Fruit fly (Drosophila melanogaster): ENCODE data around the gene jigr1.

The jigr1 gene

DNA sequence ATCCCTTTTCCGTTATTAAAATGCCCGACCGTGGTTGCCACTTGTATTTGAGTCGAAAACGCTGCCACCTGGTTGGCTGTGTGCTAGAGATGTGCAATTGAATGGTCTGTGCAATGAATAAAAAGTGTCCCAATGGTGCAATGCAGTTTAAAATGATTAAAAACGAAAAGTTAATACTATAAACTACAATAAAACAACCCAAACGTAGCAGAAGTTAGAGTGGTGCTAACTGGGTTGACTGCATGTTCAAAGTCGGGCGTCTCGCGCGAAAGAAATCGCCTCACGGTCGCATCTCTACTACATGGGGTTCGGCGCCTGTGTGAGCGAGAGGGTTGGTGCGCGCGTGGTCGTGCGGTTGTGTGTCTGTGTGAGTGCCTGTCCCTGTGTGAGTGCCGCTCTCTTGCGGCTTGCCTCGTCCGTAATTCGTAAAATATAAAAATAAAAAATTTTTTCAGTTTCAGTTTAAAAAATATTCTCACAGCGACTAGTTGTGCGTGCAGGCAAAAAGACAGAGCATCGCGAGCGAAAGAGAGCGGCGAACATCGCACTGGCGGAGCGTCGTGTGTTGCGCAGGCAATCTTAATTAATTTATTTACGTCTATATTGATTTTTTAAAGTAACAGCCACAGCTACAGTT, 9.4 kb downstream of the jigr1 start (continued):
- TF ChIP-seq esg (GFP tag; conservative IDR thresholded peaks at IDR 0.05) (peak; percentile 93), CG2712 (tag; optimal IDR thresholded peaks at IDR 0.05) (peak; percentile 92), CG3726 (GFP tag; IDR thresholded peaks at IDR 0.05) (peak; percentile 78; the same call in 1 of the 3 replicates), pum (GFP tag; optimal IDR thresholded peaks at IDR 0.05) (peak; percentile 96), jigr1 (GFP tag; IDR thresholded peaks at IDR 0.05) (peak; percentile 83; the same call in 2 of the 3 replicates), mirr (GFP tag; optimal IDR thresholded peaks at IDR 0.05) (peak; percentile 92), Bteb2 (GFP tag; optimal IDR thresholded peaks at IDR 0.05) (peak; percentile 93), Jarid2 (GFP tag; optimal IDR thresholded peaks at IDR 0.05) (peak; percentile 75), crol (GFP tag; IDR thresholded peaks at IDR 0.05) (peak; percentile 55), CG6689 (GFP tag; IDR thresholded peaks at IDR 0.05) (peak; percentile 92), Opbp (GFP tag; IDR thresholded peaks at IDR 0.05; ENCODE audit: partially characterized antibody) (peak; percentile 84), sisA (GFP tag; IDR thresholded peaks at IDR 0.05) (peak; percentile 94), gcm2 (GFP tag; optimal IDR thresholded peaks at IDR 0.05) (peak; percentile 84), chif (GFP tag; optimal IDR thresholded peaks at IDR 0.05) (peak; percentile 94 to 96), Bdp1 (GFP tag; optimal IDR thresholded peaks at IDR 0.05) (peak; percentile 81), CG8281 (tag; optimal IDR thresholded peaks at IDR 0.05) (peak; percentile 72), CG17361 (GFP tag; IDR thresholded peaks at IDR 0.05) (peak; percentile 92), CG10654 (GFP tag; optimal IDR thresholded peaks at IDR 0.05) (peak; percentile 92), CG4730 (GFP tag; IDR thresholded peaks at IDR 0.05) (peak; percentile 84), stwl (tag; optimal IDR thresholded peaks at IDR 0.05) (peak; percentile 81), CG10959 (GFP tag; IDR thresholded peaks at IDR 0.05) (peak; percentile 81), CG6683 (GFP tag; optimal IDR thresholded peaks at IDR 0.05) (peak; percentile 88), psq (GFP tag; optimal IDR thresholded peaks at IDR 0.05) (peak; percentile 83), Camta (GFP tag; optimal IDR thresholded peaks at IDR 0.05) (peak; percentile 91), CG13424 (tag; optimal IDR thresholded peaks at IDR 0.05) (peak; percentile 94), gcm (GFP tag; optimal IDR thresholded peaks at IDR 0.05) (peak; percentile 86), h (optimal IDR thresholded peaks at IDR 0.05) (no peak), run (tag; optimal IDR thresholded peaks at IDR 0.05) (peak; percentile 77), CG6854 (GFP tag; optimal IDR thresholded peaks at IDR 0.05) (peak; percentile 65), dmrt99B (tag; optimal IDR thresholded peaks at IDR 0.05) (peak; percentile 85), unpg (GFP tag; optimal IDR thresholded peaks at IDR 0.05) (peak; percentile 90), Ets97D (GFP tag; optimal IDR thresholded peaks at IDR 0.05) (peak; percentile 98), CG12236 (GFP tag; optimal IDR thresholded peaks at IDR 0.05) (peak; percentile 92), CG11093 (GFP tag; IDR thresholded peaks at IDR 0.05) (peak; percentile 84), MESR4 (GFP tag; optimal IDR thresholded peaks at IDR 0.05) (peak; percentile 15), nau (GFP tag; optimal IDR thresholded peaks at IDR 0.05) (peak; percentile 88), CG32772 (GFP tag; IDR thresholded peaks at IDR 0.05) (peak; percentile 88), CG11723 (GFP tag; optimal IDR thresholded peaks at IDR 0.05) (peak; percentile 90), bigmax (GFP tag; optimal IDR thresholded peaks at IDR 0.05) (no peak), Atf6 (GFP tag; IDR thresholded peaks at IDR 0.05) (peak; percentile 90), CG17186 (GFP tag; optimal IDR thresholded peaks at IDR 0.05) (peak; percentile 93), maf-S (GFP tag; optimal IDR thresholded peaks at IDR 0.05) (peak; percentile 95), Dek (tag; optimal IDR thresholded peaks at IDR 0.05) (peak; percentile 85), CG2889 (GFP tag; IDR thresholded peaks at IDR 0.05) (peak; percentile 86), sna (GFP tag; IDR thresholded peaks at IDR 0.05; ENCODE audit: partially characterized antibody) (peak; percentile 96), kay (GFP tag; optimal IDR thresholded peaks at IDR 0.05) (peak; percentile 91), NFAT (GFP tag; IDR thresholded peaks at IDR 0.05) (peak; percentile 81), CG10267 (tag; optimal IDR thresholded peaks at IDR 0.05) (peak; percentile 88), CG10147 (GFP tag; optimal IDR thresholded peaks at IDR 0.05) (peak; percentile 90), Drgx (GFP tag; IDR thresholded peaks at IDR 0.05) (peak; percentile 69)
